Fruit fly (Drosophila melanogaster) whole organism, wandering third instar larva: ENCODE measurements around the gene CG16798.

ENCODE experiments used
- CG9705 ChIP-seq: fragments of 200-800 bp; sonication (Bioruptor generic); optimal IDR thresholded peaks from 2 replicates; lab custom pipeline; 2018; ENCODE audit warnings: missing biosample characterization, mild to moderate bottlenecking, missing genetic modification characterization
- Dfd ChIP-seq: fragments of >200 bp; optimal IDR thresholded peaks from 2 replicates; lab custom pipeline; 2017; ENCODE audit warnings: missing biosample characterization, missing genetic modification characterization
- Myc ChIP-seq: fragments of >200 bp; optimal IDR thresholded peaks from 2 replicates; lab custom pipeline; 2017
- N ChIP-seq: fragments of >200 bp; optimal IDR thresholded peaks from 2 replicates; lab custom pipeline; 2018; ENCODE audit warnings: missing biosample characterization, missing external identifiers, missing genetic modification characterization
- OdsH ChIP-seq: fragments of 200-800 bp; sonication (Bioruptor generic); optimal IDR thresholded peaks from 2 replicates; lab custom pipeline; 2016; ENCODE audit warnings: missing biosample characterization, mild to moderate bottlenecking, missing genetic modification characterization
- brk ChIP-seq: fragments of 200-800 bp; sonication (Bioruptor generic); optimal IDR thresholded peaks from 2 replicates; lab custom pipeline; 2016; ENCODE audit warnings: missing biosample characterization, mild to moderate bottlenecking, missing genetic modification characterization
- h ChIP-seq: fragments of 200-800 bp; sonication (Bioruptor generic); optimal IDR thresholded peaks from 3 replicates; lab custom pipeline; 2016; ENCODE audit warnings: missing biosample characterization, mild to moderate bottlenecking, missing genetic modification characterization
- jim ChIP-seq: fragments of 175-275, 200-325 bp; sonication (Bioruptor generic); optimal IDR thresholded peaks from 2 replicates; lab custom pipeline; 2016; ENCODE audit warnings: missing biosample characterization, mild to moderate bottlenecking, missing genetic modification characterization
- lola ChIP-seq: fragments of >200 bp; optimal IDR thresholded peaks from 2 replicates; lab custom pipeline; 2017; ENCODE audit warnings: missing biosample characterization, missing genetic modification characterization
- pan ChIP-seq: fragments of >200 bp; optimal IDR thresholded peaks from 2 replicates; lab custom pipeline; 2017
- psq ChIP-seq: fragments of 200-800 bp; sonication (Bioruptor generic); optimal IDR thresholded peaks from 3 replicates; lab custom pipeline; 2017; ENCODE audit warnings: missing biosample characterization, mild to moderate bottlenecking, missing genetic modification characterization, moderate library complexity
- rgr ChIP-seq: fragments of 200-800 bp; sonication (Bioruptor generic); optimal IDR thresholded peaks from 3 replicates; lab custom pipeline; 2016; ENCODE audit warnings: missing biosample characterization, mild to moderate bottlenecking, missing genetic modification characterization
- sage ChIP-seq: fragments of 200-800 bp; sonication (Bioruptor generic); optimal IDR thresholded peaks from 2 replicates; lab custom pipeline; 2016; ENCODE audit warnings: missing biosample characterization, mild to moderate bottlenecking, missing genetic modification characterization

DNA sequence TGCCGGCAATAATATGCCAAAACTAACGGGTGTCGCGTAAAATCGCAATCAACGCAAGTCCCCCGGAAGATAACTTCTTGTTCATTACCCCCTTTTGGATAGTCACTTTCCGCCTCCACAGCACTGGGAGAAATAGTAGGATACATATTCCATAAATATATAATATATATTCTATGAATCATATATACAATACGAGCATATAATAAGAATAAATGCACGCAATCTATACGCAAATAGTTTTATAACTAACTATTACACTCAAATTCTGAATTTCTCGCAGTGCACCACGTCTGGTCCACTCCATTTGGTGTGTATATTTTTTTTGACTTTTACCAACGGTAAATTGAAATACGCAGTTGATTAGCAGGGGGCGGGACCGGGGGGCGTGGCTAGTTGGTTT, 12.0 kb downstream of the CG16798 start:
- TF ChIP-seq pan (lab: Kevin White, UChicago) (no peak), psq (GFP tag; lab: Kevin White, UChicago) (no peak), jim (GFP tag; lab: Kevin White, UChicago) (no peak), h (no peak), lola (GFP tag; lab: Kevin White, UChicago) (no peak), OdsH (no peak), sage (no peak), Myc (no peak), Dfd (GFP tag; lab: Kevin White, UChicago) (no peak), N (GFP tag; lab: Kevin White, UChicago) (no peak), rgr (GFP tag; lab: Kevin White, UChicago) (no peak), CG9705 (GFP tag; lab: Kevin White, UChicago) (no peak), brk (GFP tag; lab: Kevin White, UChicago) (no peak)
